Fruit fly (Drosophila melanogaster) Kc167 (cell line): Measurements from ENCODE around the gene KFase.

ENCODE experiments used
- h ChIP-seq: fragments of >200 bp; optimal IDR thresholded peaks from 3 replicates; lab custom pipeline; 2018; ENCODE audit warnings: missing external identifiers
- psq ChIP-seq: fragments of >200 bp; optimal IDR thresholded peaks from 2 replicates; lab custom pipeline; 2017; ENCODE audit warnings: missing external identifiers

DNA sequence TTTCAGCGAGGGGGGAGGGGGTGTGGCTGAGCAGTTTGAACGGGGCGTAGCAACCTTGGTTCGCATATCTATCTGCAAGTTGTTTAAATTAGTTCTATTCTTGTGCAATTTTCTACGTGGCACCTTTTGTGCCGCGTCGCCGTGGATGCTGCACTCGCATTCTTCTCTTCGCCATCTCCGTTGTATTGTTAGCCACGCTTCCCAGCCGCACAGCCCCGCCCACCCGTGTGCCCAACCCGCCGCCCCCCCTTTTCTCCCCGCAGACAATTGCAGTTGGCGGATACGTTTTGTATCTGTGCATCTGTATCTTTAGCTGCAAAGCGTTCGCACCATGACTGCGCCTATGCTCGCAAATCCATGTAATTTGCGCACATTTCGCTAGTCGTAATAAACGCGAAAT, 25.4 kb upstream of the KFase start:
- no peak for TF ChIP-seq h (lab: Kevin White, UChicago)
- no peak for TF ChIP-seq psq (lab: Kevin White, UChicago)
